Fruit fly (Drosophila melanogaster): ENCODE measurements around the gene CG14722.

Gene CG14722

dm6 chr3R:11741730-11742203 is at the start of gene CG14722, which contains the start of gene Blm (continued):
- TF ChIP-seq Chrac-16 (GFP tag; optimal IDR thresholded peaks at IDR 0.05) (no peak), CG13287 (GFP tag; IDR thresholded peaks at IDR 0.05; ENCODE audit: partially characterized antibody) (peak; percentile 47), lab (GFP tag; optimal IDR thresholded peaks at IDR 0.05) (no peak), CG10979 (tag; optimal IDR thresholded peaks at IDR 0.05) (no peak), Meics (GFP tag; optimal IDR thresholded peaks at IDR 0.05) (no peak), CG8478 (optimal IDR thresholded peaks at IDR 0.05) (no peak), nerfin-1 (tag; optimal IDR thresholded peaks at IDR 0.05) (no peak), tap (tag; optimal IDR thresholded peaks at IDR 0.05) (no peak), CG11504 (tag; optimal IDR thresholded peaks at IDR 0.05) (no peak), chif (GFP tag; optimal IDR thresholded peaks at IDR 0.05) (no peak), gsb-n (tag; optimal IDR thresholded peaks at IDR 0.05) (no peak), unc-4 (GFP tag; IDR thresholded peaks at IDR 0.05; ENCODE audit: partially characterized antibody) (peak; percentile 45; the same call in 1 of the 2 replicates), tx (GFP tag; optimal IDR thresholded peaks at IDR 0.05) (no peak), CG2712 (tag; optimal IDR thresholded peaks at IDR 0.05) (no peak), Dll (GFP tag; IDR thresholded peaks at IDR 0.05; ENCODE audit: partially characterized antibody) (no peak; the same call in 2 of the 4 replicates), CG17361 (GFP tag; IDR thresholded peaks at IDR 0.05) (no peak), Sox102F (GFP tag; optimal IDR thresholded peaks at IDR 0.05) (no peak), eve (GFP tag; optimal IDR thresholded peaks at IDR 0.05) (no peak), amos (GFP tag; IDR thresholded peaks at IDR 0.05; ENCODE audit: partially characterized antibody) (no peak), CG13424 (tag; optimal IDR thresholded peaks at IDR 0.05) (no peak), CG2199 (GFP tag; IDR thresholded peaks at IDR 0.05) (no peak), CG4854 (GFP tag; optimal IDR thresholded peaks at IDR 0.05) (no peak), CG32767 (GFP tag; IDR thresholded peaks at IDR 0.05) (no peak), pb (GFP tag; optimal IDR thresholded peaks at IDR 0.05) (no peak), Pdp1 (GFP tag; optimal IDR thresholded peaks at IDR 0.05) (no peak), p53 (GFP tag; optimal IDR thresholded peaks at IDR 0.05) (no peak), CG17568 (GFP tag; optimal IDR thresholded peaks at IDR 0.05) (no peak), Doc2 (GFP tag; IDR thresholded peaks at IDR 0.05) (no peak), HHEX (GFP tag; optimal IDR thresholded peaks at IDR 0.05) (no peak), CG5245 (GFP tag; optimal IDR thresholded peaks at IDR 0.05) (no peak), CG5953 (GFP tag; IDR thresholded peaks at IDR 0.05) (no peak), CG1024 (GFP tag; IDR thresholded peaks at IDR 0.05) (no peak), dm (GFP tag; optimal IDR thresholded peaks at IDR 0.05) (peak; percentile 83), Six4 (GFP tag; optimal IDR thresholded peaks at IDR 0.05) (no peak), ind (GFP tag; optimal IDR thresholded peaks at IDR 0.05) (no peak), aop (GFP tag; IDR thresholded peaks at IDR 0.05) (no peak), CG10274 (GFP tag; optimal IDR thresholded peaks at IDR 0.05) (no peak), dmrt99B (tag; optimal IDR thresholded peaks at IDR 0.05) (no peak), mirr (GFP tag; optimal IDR thresholded peaks at IDR 0.05) (no peak), tgo (GFP tag; IDR thresholded peaks at IDR 0.05) (no peak), CG3281 (GFP tag; optimal IDR thresholded peaks at IDR 0.05) (no peak), CG31365 (tag; optimal IDR thresholded peaks at IDR 0.05) (no peak), wdn (GFP tag; IDR thresholded peaks at IDR 0.05) (no peak), vfl (GFP tag; optimal IDR thresholded peaks at IDR 0.05) (no peak), ERR (GFP tag; optimal IDR thresholded peaks at IDR 0.05) (no peak), hkb (optimal IDR thresholded peaks at IDR 0.05) (no peak), hkb (GFP tag; IDR thresholded peaks at IDR 0.05) (no peak), CG10462 (GFP tag; optimal IDR thresholded peaks at IDR 0.05) (no peak), Doc3 (GFP tag; IDR thresholded peaks at IDR 0.05; ENCODE audit: partially characterized antibody) (no peak), CG13123 (GFP tag; optimal IDR thresholded peaks at IDR 0.05) (no peak), CG9932 (GFP tag; IDR thresholded peaks at IDR 0.05) (no peak), Dfd (GFP tag; optimal IDR thresholded peaks at IDR 0.05) (no peak)
